Fruit fly (Drosophila melanogaster) whole organism, embryonic: ENCODE results near the gene tj.

Experiments
- Abd-B ChIP-seq: fragments of 200-800 bp; sonication (Bioruptor generic); optimal IDR thresholded peaks from 2 replicates; lab custom pipeline; 2018; ENCODE audit warnings: missing biosample characterization, mild to moderate bottlenecking, missing genetic modification characterization, moderate library complexity
- B-H2 ChIP-seq: fragments of 200-800 bp; sonication (Bioruptor generic); optimal IDR thresholded peaks from 2 replicates; lab custom pipeline; 2018; ENCODE audit warnings: missing biosample characterization, mild to moderate bottlenecking, missing genetic modification characterization
- CG1024 ChIP-seq: fragments of 200-800 bp; sonication (Bioruptor generic); IDR thresholded peaks from 2 replicates; pipeline ENCODE4 v1.3.6; 2022; ENCODE audit warnings: missing biosample characterization, missing genetic modification characterization
- CG11247 ChIP-seq: fragments of 200-800 bp; sonication (Bioruptor generic); IDR thresholded peaks from 2 replicates; pipeline ENCODE4 v1.3.6; 2022; ENCODE audit warnings: missing biosample characterization, missing genetic modification characterization
- CG11504 ChIP-seq: fragments of 200-800 bp; sonication (Bioruptor generic); optimal IDR thresholded peaks from 3 replicates; lab custom pipeline; 2019; ENCODE audit warnings: missing biosample characterization, mild to moderate bottlenecking, missing genetic modification characterization, moderate library complexity
- CG12155 ChIP-seq: fragments of 200-800 bp; sonication (Bioruptor generic); optimal IDR thresholded peaks from 3 replicates; lab custom pipeline; 2016; ENCODE audit warnings: missing biosample characterization, missing genetic modification characterization
- CG13624 ChIP-seq: fragments of 200-800 bp; sonication (Bioruptor generic); optimal IDR thresholded peaks from 2 replicates; lab custom pipeline; 2016; ENCODE audit warnings: missing biosample characterization, missing genetic modification characterization
- CG14014 ChIP-seq: fragments of 200-800 bp; sonication (Bioruptor generic); IDR thresholded peaks from 2 replicates; pipeline ENCODE4 v1.3.6; 2022; ENCODE audit warnings: missing biosample characterization, missing genetic modification characterization
- CG15514 ChIP-seq: fragments of 200-800 bp; sonication (Bioruptor generic); optimal IDR thresholded peaks from 3 replicates; lab custom pipeline; 2017; ENCODE audit warnings: missing biosample characterization, missing genetic modification characterization, mild to moderate bottlenecking, moderate library complexity, missing genetic modification reagents
- CG1647 ChIP-seq: fragments of 200-800 bp; sonication (Bioruptor generic); optimal IDR thresholded peaks from 3 replicates; lab custom pipeline; 2016; ENCODE audit warnings: missing biosample characterization, missing genetic modification characterization
- CG16779 ChIP-seq: fragments of 200-800 bp; sonication (Bioruptor generic); IDR thresholded peaks from 2 replicates; pipeline ENCODE4 v1.3.6; 2022; ENCODE audit warnings: missing biosample characterization, missing genetic modification characterization
- CG17359 ChIP-seq: fragments of 200-800 bp; sonication (Bioruptor generic); optimal IDR thresholded peaks from 3 replicates; lab custom pipeline; 2018; ENCODE audit warnings: missing biosample characterization, mild to moderate bottlenecking, missing genetic modification characterization, moderate library complexity
- CG17829 ChIP-seq: fragments of 200-800 bp; optimal IDR thresholded peaks from 2 replicates; lab custom pipeline; 2019; ENCODE audit warnings: missing biosample characterization, mild to moderate bottlenecking, missing genetic modification characterization, moderate library complexity
- CG2129 ChIP-seq: fragments of 200-800 bp; sonication (Bioruptor generic); IDR thresholded peaks from 2 replicates; pipeline ENCODE4 v1.3.6; 2022; ENCODE audit warnings: missing biosample characterization, missing genetic modification characterization; ENCODE audit not compliant: partially characterized antibody
- CG2202 ChIP-seq: fragments of 200-800 bp; sonication (Bioruptor generic); optimal IDR thresholded peaks from 2 replicates; lab custom pipeline; 2018; ENCODE audit warnings: missing biosample characterization, mild to moderate bottlenecking, missing genetic modification characterization
- CG2889 ChIP-seq: fragments of 200-800 bp; sonication (Bioruptor generic); IDR thresholded peaks from 3 replicates; pipeline ENCODE4 v1.3.6; 2022; ENCODE audit warnings: missing biosample characterization, missing genetic modification characterization
- CG33557 ChIP-seq: fragments of 200-800 bp; sonication (Bioruptor generic); optimal IDR thresholded peaks from 2 replicates; lab custom pipeline; 2019; ENCODE audit warnings: missing biosample characterization, mild to moderate bottlenecking, missing genetic modification characterization, moderate library complexity
- CG4328 ChIP-seq: fragments of 200-800 bp; sonication (Bioruptor generic); optimal IDR thresholded peaks from 3 replicates; lab custom pipeline; 2017; ENCODE audit warnings: missing biosample characterization, missing genetic modification reagents, missing genetic modification characterization
- CG4424 ChIP-seq: fragments of 200-800 bp; sonication (Bioruptor generic); optimal IDR thresholded peaks from 3 replicates; lab custom pipeline; 2016; ENCODE audit warnings: missing biosample characterization, missing genetic modification characterization
- CG4820 ChIP-seq: fragments of 200-800 bp; sonication (Bioruptor generic); optimal IDR thresholded peaks from 3 replicates; lab custom pipeline; 2016; ENCODE audit warnings: missing biosample characterization, missing genetic modification characterization
- CG5180 ChIP-seq: fragments of 200-800 bp; sonication (Bioruptor generic); optimal IDR thresholded peaks from 3 replicates; lab custom pipeline; 2017; ENCODE audit warnings: missing biosample characterization, missing genetic modification characterization, mild to moderate bottlenecking, moderate library complexity, missing genetic modification reagents
- CG6813 ChIP-seq: fragments of 200-800 bp; sonication (Bioruptor generic); optimal IDR thresholded peaks from 2 replicates; lab custom pipeline; 2017; ENCODE audit warnings: missing biosample characterization, missing genetic modification characterization, mild to moderate bottlenecking, moderate library complexity, missing genetic modification reagents
- CG8281 ChIP-seq: fragments of 200-800 bp; sonication (Bioruptor generic); optimal IDR thresholded peaks from 2 replicates; lab custom pipeline; 2018; ENCODE audit warnings: missing biosample characterization, mild to moderate bottlenecking, missing genetic modification characterization, moderate library complexity
- CG8388 ChIP-seq: fragments of 200-800 bp; sonication (Bioruptor generic); optimal IDR thresholded peaks from 2 replicates; lab custom pipeline; 2019; ENCODE audit warnings: missing biosample characterization, mild to moderate bottlenecking, missing genetic modification characterization, moderate library complexity
- CG8924 ChIP-seq: fragments of 200-800 bp; optimal IDR thresholded peaks from 3 replicates; lab custom pipeline; 2019; ENCODE audit warnings: missing biosample characterization, mild to moderate bottlenecking, missing genetic modification characterization, moderate library complexity
- CG8944 ChIP-seq: fragments of 200-800 bp; sonication (Bioruptor generic); optimal IDR thresholded peaks from 3 replicates; lab custom pipeline; 2016; ENCODE audit warnings: missing biosample characterization, missing genetic modification characterization
- CkIIα-i1 ChIP-seq: fragments of 200-800 bp; sonication (Bioruptor generic); IDR thresholded peaks from 2 replicates; pipeline ENCODE4 v1.3.6; 2022; ENCODE audit warnings: missing biosample characterization, missing genetic modification characterization
- ERR ChIP-seq: fragments of 200-800 bp; sonication (Bioruptor generic); optimal IDR thresholded peaks from 2 replicates; lab custom pipeline; 2016; ENCODE audit warnings: missing biosample characterization, missing genetic modification characterization
- H2.0 ChIP-seq: fragments of 200-800 bp; sonication (Bioruptor generic); IDR thresholded peaks from 2 replicates; pipeline ENCODE4 v1.3.6; 2022; ENCODE audit warnings: missing biosample characterization, missing genetic modification characterization
- Hand ChIP-seq: fragments of 200-800 bp; sonication (Bioruptor generic); optimal IDR thresholded peaks from 2 replicates; lab custom pipeline; 2017; ENCODE audit warnings: mild to moderate bottlenecking, missing biosample characterization, missing genetic modification reagents, missing genetic modification characterization
- Hey ChIP-seq: fragments of 200-800 bp; sonication (Bioruptor generic); optimal IDR thresholded peaks from 3 replicates; lab custom pipeline; 2018; ENCODE audit warnings: missing biosample characterization, mild to moderate bottlenecking, missing genetic modification characterization
- Hr3 ChIP-seq: fragments of 200-800 bp; sonication (Bioruptor generic); optimal IDR thresholded peaks from 3 replicates; lab custom pipeline; 2016; ENCODE audit warnings: missing biosample characterization, missing genetic modification characterization
- Mad ChIP-seq: fragments of 200-800 bp; sonication (Bioruptor generic); optimal IDR thresholded peaks from 2 replicates; lab custom pipeline; 2016; ENCODE audit warnings: missing biosample characterization, missing genetic modification characterization
- Myb ChIP-seq: fragments of 200-800 bp; sonication (Bioruptor generic); optimal IDR thresholded peaks from 2 replicates; lab custom pipeline; 2016; ENCODE audit warnings: missing biosample characterization, missing genetic modification characterization
- Six4 ChIP-seq: fragments of 200-800 bp; sonication (Bioruptor generic); optimal IDR thresholded peaks from 2 replicates; lab custom pipeline; 2016; ENCODE audit warnings: missing biosample characterization, missing genetic modification characterization
- Sry-δ ChIP-seq: fragments of 200-800 bp; sonication (Bioruptor generic); optimal IDR thresholded peaks from 2 replicates; lab custom pipeline; 2016; ENCODE audit warnings: missing biosample characterization, missing genetic modification characterization
- ac ChIP-seq: fragments of 200-800 bp; sonication (Bioruptor generic); optimal IDR thresholded peaks from 3 replicates; lab custom pipeline; 2017; ENCODE audit warnings: missing biosample characterization, mild to moderate bottlenecking, missing genetic modification characterization
- ase ChIP-seq: fragments of 200-800 bp; sonication (Bioruptor generic); IDR thresholded peaks from 3 replicates; pipeline ENCODE4 v1.3.6; 2022; ENCODE audit warnings: missing biosample characterization, missing genetic modification characterization
- btn ChIP-seq: fragments of 200-800 bp; sonication (Bioruptor generic); optimal IDR thresholded peaks from 2 replicates; lab custom pipeline; 2016; ENCODE audit warnings: missing biosample characterization, missing genetic modification characterization
- cwo ChIP-seq: fragments of 200-800 bp; sonication (Bioruptor generic); optimal IDR thresholded peaks from 3 replicates; lab custom pipeline; 2017; ENCODE audit warnings: missing biosample characterization, missing genetic modification characterization, mild to moderate bottlenecking, moderate library complexity, missing genetic modification reagents
- dmrt99B ChIP-seq: fragments of 200-800 bp; sonication (Bioruptor generic); optimal IDR thresholded peaks from 2 replicates; lab custom pipeline; 2018; ENCODE audit warnings: missing biosample characterization, mild to moderate bottlenecking, missing genetic modification characterization, moderate library complexity
- hth ChIP-seq: fragments of >200 bp; optimal IDR thresholded peaks from 2 replicates; lab custom pipeline; 2017; ENCODE audit warnings: inconsistent platforms
- ken ChIP-seq: fragments of 200-800 bp; sonication (Bioruptor generic); IDR thresholded peaks from 3 replicates; pipeline ENCODE4 v1.3.6; 2022; ENCODE audit warnings: missing biosample characterization, missing genetic modification characterization
- mirr ChIP-seq: fragments of 200-800 bp; sonication (Bioruptor generic); optimal IDR thresholded peaks from 3 replicates; lab custom pipeline; 2018; ENCODE audit warnings: missing biosample characterization, mild to moderate bottlenecking, missing genetic modification characterization
- nerfin-1 ChIP-seq: fragments of 200-800 bp; sonication (Bioruptor generic); optimal IDR thresholded peaks from 3 replicates; lab custom pipeline; 2019; ENCODE audit warnings: missing biosample characterization, mild to moderate bottlenecking, missing genetic modification characterization, moderate library complexity
- phol ChIP-seq: fragments of 200-800 bp; sonication (Bioruptor generic); optimal IDR thresholded peaks from 3 replicates; lab custom pipeline; 2018; ENCODE audit warnings: missing biosample characterization, mild to moderate bottlenecking, missing genetic modification characterization, moderate library complexity
- sens ChIP-seq: fragments of 200-800 bp; sonication (Bioruptor generic); peaks from one replicate; lab custom pipeline; 2016; ENCODE audit warnings: missing biosample characterization, missing genetic modification characterization
- tna ChIP-seq: fragments of 200-800 bp; sonication (Bioruptor generic); IDR thresholded peaks from 2 replicates; pipeline ENCODE4 v1.3.6; 2022; ENCODE audit warnings: missing biosample characterization, missing genetic modification characterization; ENCODE audit not compliant: partially characterized antibody
- toy ChIP-seq: fragments of 200-800 bp; sonication (Bioruptor generic); IDR thresholded peaks from 2 replicates; pipeline ENCODE4 v1.3.6; 2022; ENCODE audit warnings: missing biosample characterization, missing genetic modification characterization
- vvl ChIP-seq: fragments of 200-800 bp; sonication (Bioruptor generic); IDR thresholded peaks from 2 replicates; pipeline ENCODE4 v1.3.6; 2022; ENCODE audit warnings: missing biosample characterization, missing genetic modification characterization

The tj gene

DNA sequence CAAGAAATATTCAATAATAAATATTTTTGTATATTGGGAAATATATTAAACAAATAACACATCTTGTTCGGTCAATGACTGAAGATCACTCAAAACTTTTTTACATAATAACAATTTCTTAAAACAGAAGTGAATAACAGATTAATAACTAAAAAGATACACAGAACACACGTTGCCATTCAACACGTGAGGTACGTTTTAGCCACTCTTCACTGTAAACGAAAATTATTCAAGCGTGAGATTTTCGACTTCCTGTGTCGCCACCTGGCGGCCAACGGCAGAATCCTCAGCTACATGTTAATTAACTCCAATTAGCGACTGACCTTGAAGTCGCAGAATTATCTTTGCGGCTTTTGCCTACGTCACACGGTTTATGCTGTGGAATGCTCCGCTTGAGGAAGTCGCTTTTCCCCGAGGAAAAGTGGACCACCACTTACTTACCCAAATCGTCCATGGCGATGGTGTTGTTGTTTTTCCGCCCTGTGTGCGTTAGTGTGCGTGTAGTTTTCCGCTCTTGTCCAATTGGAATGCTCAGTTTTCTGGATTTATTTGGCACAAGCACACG is 38.2 kb upstream of the tj start (continued):
- TF ChIP-seq phol (tag; lab: Kevin White, UChicago) (peak; percentile 75), Hr3 (GFP tag; lab: Kevin White, UChicago) (peak; percentile 55), CG8388 (GFP tag; lab: Kevin White, UChicago) (peak; percentile 72), sens (GFP tag; lab: Kevin White, UChicago) (peak; percentile 91), CG1647 (GFP tag; lab: Kevin White, UChicago) (no peak), ac (no peak), CG2202 (tag; lab: Kevin White, UChicago) (no peak), CG16779 (GFP tag; lab: Robert Waterston, UW) (no peak), CG17829 (tag; lab: Kevin White, UChicago) (peak; percentile 73), CG4424 (GFP tag; lab: Kevin White, UChicago) (peak; percentile 74), CG17359 (peak; percentile 69), Abd-B (GFP tag; lab: Kevin White, UChicago) (peak; percentile 39), mirr (GFP tag; lab: Kevin White, UChicago) (peak; percentile 70), CG33557 (GFP tag; lab: Kevin White, UChicago) (peak; percentile 39), dmrt99B (tag; lab: Kevin White, UChicago) (peak; percentile 78), ase (GFP tag; lab: Robert Waterston, UW) (peak; percentile 75; the same call in 2 of the 3 replicates), CG14014 (peak; percentile 74), CG5180 (GFP tag; lab: Kevin White, UChicago) (peak; percentile 44), Sry-δ (GFP tag; lab: Kevin White, UChicago) (no peak), CG13624 (GFP tag; lab: Kevin White, UChicago) (peak; percentile 64), H2.0 (GFP tag; lab: Robert Waterston, UW) (peak; percentile 71), cwo (GFP tag; lab: Kevin White, UChicago) (peak; percentile 72), Hey (tag; lab: Kevin White, UChicago) (no peak), btn (GFP tag; lab: Kevin White, UChicago) (peak; percentile 3), CG1024 (GFP tag; lab: Robert Waterston, UW) (no peak), CG4820 (GFP tag; lab: Kevin White, UChicago) (peak; percentile 40), ken (GFP tag; lab: Robert Waterston, UW) (peak; percentile 51; the same call in 1 of the 3 replicates), CG15514 (GFP tag; lab: Kevin White, UChicago) (peak; percentile 47), CG2889 (GFP tag; lab: Robert Waterston, UW) (no peak), toy (GFP tag; lab: Robert Waterston, UW) (peak; percentile 71), CG2129 (GFP tag; lab: Robert Waterston, UW) (no peak), Myb (no peak), B-H2 (GFP tag; lab: Kevin White, UChicago) (no peak), Mad (peak; percentile 28), Hand (GFP tag; lab: Kevin White, UChicago) (no peak), vvl (peak; percentile 81), Six4 (GFP tag; lab: Kevin White, UChicago) (peak; percentile 35), CG8944 (GFP tag; lab: Kevin White, UChicago) (no peak), CG11504 (tag; lab: Kevin White, UChicago) (peak; percentile 82), CG8281 (tag; lab: Kevin White, UChicago) (peak; percentile 26), CkIIα-i1 (GFP tag; lab: Robert Waterston, UW) (no peak), CG8924 (tag; lab: Kevin White, UChicago) (peak; percentile 66), CG4328 (peak; percentile 34), CG12155 (GFP tag; lab: Kevin White, UChicago) (peak; percentile 44), tna (GFP tag; lab: Robert Waterston, UW) (no peak), nerfin-1 (tag; lab: Kevin White, UChicago) (peak; percentile 91), CG6813 (GFP tag; lab: Kevin White, UChicago) (peak; percentile 75), hth (lab: Kevin White, UChicago) (no peak), CG11247 (peak; percentile 60), ERR (GFP tag; lab: Kevin White, UChicago) (no peak)
